Worm (Caenorhabditis elegans): ENCODE data around the gene T11G6.5.

T11G6.5 gene

ce11 chrIV:10852403-10852802 is 9.8 kb upstream of the T11G6.5 start:
- TF ChIP-seq dve-1 (tag; optimal IDR thresholded peaks at IDR 0.05; ENCODE audit: insufficient read depth) (peak; percentile 42), daf-8 (GFP tag; IDR thresholded peaks at IDR 0.05) (no peak), hlh-11 (tag; optimal IDR thresholded peaks at IDR 0.05) (peak; percentile 12), mes-2 (tag; optimal IDR thresholded peaks at IDR 0.05; ENCODE audit: poor library complexity, severe bottlenecking) (peak; percentile 3), Y5F2A.4 (GFP tag; optimal IDR thresholded peaks at IDR 0.05) (no peak), mdl-1 (tag; optimal IDR thresholded peaks at IDR 0.05) (peak in 1 of 2 experiments; percentile 45), pha-4 (GFP tag; IDR thresholded peaks at IDR 0.05) (no peak), pha-4 (tag; optimal IDR thresholded peaks at IDR 0.05) (peak; percentile 19), nhr-28 (tag; optimal IDR thresholded peaks at IDR 0.05) (peak; percentile 44), nhr-6 (tag; optimal IDR thresholded peaks at IDR 0.05) (peak; percentile 26), lin-15B (tag; optimal IDR thresholded peaks at IDR 0.05) (no peak), madf-5 (GFP tag; IDR thresholded peaks at IDR 0.05) (no peak), lin-38 (GFP tag; IDR thresholded peaks at IDR 0.05) (no peak), skn-1 (tag; optimal IDR thresholded peaks at IDR 0.05) (no peak), hlh-30 (tag; optimal IDR thresholded peaks at IDR 0.05; ENCODE audit: insufficient read depth) (peak; percentile 4), mep-1 (tag; optimal IDR thresholded peaks at IDR 0.05) (peak; percentile 42), daf-16 (GFP tag; optimal IDR thresholded peaks at IDR 0.05) (no peak), daf-16 (tag; optimal IDR thresholded peaks at IDR 0.05) (peak; percentile 35), lsy-2 (tag; optimal IDR thresholded peaks at IDR 0.05) (peak in 1 of 2 experiments; percentile 57), ceh-32 (tag; optimal IDR thresholded peaks at IDR 0.05; ENCODE audit: poor library complexity) (no peak)

ce11 chrIV:10851833-10852232 is 9.3 kb upstream of the T11G6.5 start, which contains the start of gene T11G6.4:
Gene T11G6.4 (minus strand): TSS chrIV:10851933.
- TF ChIP-seq tra-1 (GFP tag; IDR thresholded peaks at IDR 0.05) (no peak), aha-1 (tag) (peak; percentile 70)

ce11 chrIV:10851136-10851535 is 8.6 kb upstream of the T11G6.5 start:
- TF ChIP-seq unc-62 (GFP tag; optimal IDR thresholded peaks at IDR 0.05 in 1 of 2): peak in 1 of 2 experiments; percentile 50
- no peak for TF ChIP-seq unc-62 (tag; optimal IDR thresholded peaks at IDR 0.05)
- no peak for TF ChIP-seq mes-2 (tag; optimal IDR thresholded peaks at IDR 0.05; ENCODE audit: poor library complexity, severe bottlenecking)

ce11 chrIV:10842232-10842631 is 323 bp downstream of the T11G6.5 start:
- TF ChIP-seq hmg-1.1 (GFP tag; IDR thresholded peaks at IDR 0.05) (no peak), ceh-32 (tag; optimal IDR thresholded peaks at IDR 0.05; ENCODE audit: poor library complexity) (no peak), ceh-20 (GFP tag; IDR thresholded peaks at IDR 0.05) (no peak), lim-7 (GFP tag; IDR thresholded peaks at IDR 0.05) (0 out of 2 replicates have a peak, but pooled peaks have one; percentile 42), nhr-28 (tag; optimal IDR thresholded peaks at IDR 0.05) (no peak), F44E2.7 (GFP tag; IDR thresholded peaks at IDR 0.05) (no peak), nhr-25 (tag; optimal IDR thresholded peaks at IDR 0.05; ENCODE audit: borderline replicate concordance, insufficient read depth) (no peak), unc-62 (GFP tag; optimal IDR thresholded peaks at IDR 0.05 in 1 of 2) (peak in 1 of 2 experiments; percentile 3), unc-62 (tag; optimal IDR thresholded peaks at IDR 0.05) (no peak), lsy-2 (tag; optimal IDR thresholded peaks at IDR 0.05) (peak in 1 of 2 experiments; percentile 23), daf-16 (GFP tag; optimal IDR thresholded peaks at IDR 0.05) (no peak), daf-16 (tag; optimal IDR thresholded peaks at IDR 0.05) (no peak), snpc-1.2 (GFP tag; IDR thresholded peaks at IDR 0.05) (0 out of 2 replicates have a peak, but pooled peaks have one; percentile 38), mes-2 (tag; optimal IDR thresholded peaks at IDR 0.05; ENCODE audit: poor library complexity, severe bottlenecking) (no peak), sdz-12 (GFP tag; optimal IDR thresholded peaks at IDR 0.05) (no peak), duxl-1 (tag; optimal IDR thresholded peaks at IDR 0.05; ENCODE audit: poor library complexity) (no peak), attf-4 (tag; optimal IDR thresholded peaks at IDR 0.05) (no peak), vab-7 (GFP tag; IDR thresholded peaks at IDR 0.05) (no peak), lin-29 (GFP tag; IDR thresholded peaks at IDR 0.05) (no peak), Y75B8A.6 (GFP tag; IDR thresholded peaks at IDR 0.05) (0 out of 2 replicates have a peak, but pooled peaks have one; percentile 26), rbr-2 (tag; optimal IDR thresholded peaks at IDR 0.05) (no peak), Y48G9A.11 (GFP tag; IDR thresholded peaks at IDR 0.05) (peak; percentile 29; the same call in 1 of the 2 replicates), arid-1 (GFP tag; conservative IDR thresholded peaks at IDR 0.05) (0 out of 2 replicates have a peak, but pooled peaks have one; percentile 33), lin-38 (GFP tag; IDR thresholded peaks at IDR 0.05) (0 out of 2 replicates have a peak, but pooled peaks have one; percentile 22), mep-1 (tag; optimal IDR thresholded peaks at IDR 0.05) (no peak), R02D3.7 (tag; optimal IDR thresholded peaks at IDR 0.05) (no peak), mdt-29 (GFP tag; IDR thresholded peaks at IDR 0.05) (no peak)
